Worm (Caenorhabditis elegans): ENCODE data around the gene F26F2.11.

The F26F2.11 gene

ce11 chrV:20555120-20555519 is 40.4 kb downstream of the F26F2.11 start, which contains the start of gene Y38H6C.21:
Y38H6C.21 (minus strand) TSS chrV:20555267.
- no peak for TF ChIP-seq flt-1 (GFP tag; IDR thresholded peaks at IDR 0.05)
- TF ChIP-seq ceh-36 (tag; optimal IDR thresholded peaks at IDR 0.05) = no peak
- no peak for TF ChIP-seq sea-1 (GFP tag; conservative IDR thresholded peaks at IDR 0.05)
- TF ChIP-seq scrt-1 (GFP tag; IDR thresholded peaks at IDR 0.05) = no peak
- no peak for TF ChIP-seq hmbx-1 (tag; optimal IDR thresholded peaks at IDR 0.05)
- no peak for TF ChIP-seq aly-1 (tag; optimal IDR thresholded peaks at IDR 0.05)

ce11 chrV:20552971-20553370 is 42.6 kb downstream of the F26F2.11 start, which contains the start of gene vmo-1:
vmo-1 (minus strand) TSS chrV:20553071.
- TF ChIP-seq tbx-37 (GFP tag; conservative IDR thresholded peaks at IDR 0.05) (no peak), F13C5.2 (tag; optimal IDR thresholded peaks at IDR 0.05) (no peak), hmg-4 (GFP tag; optimal IDR thresholded peaks at IDR 0.05) (no peak), tbx-11 (GFP tag; IDR thresholded peaks at IDR 0.05) (no peak), ceh-13 (GFP tag; optimal IDR thresholded peaks at IDR 0.05) (no peak), sea-1 (GFP tag; conservative IDR thresholded peaks at IDR 0.05) (no peak), ama-1 (optimal IDR thresholded peaks at IDR 0.05) (no peak), ceh-36 (tag; optimal IDR thresholded peaks at IDR 0.05) (no peak), scrt-1 (GFP tag; IDR thresholded peaks at IDR 0.05) (no peak), aly-1 (tag; optimal IDR thresholded peaks at IDR 0.05) (no peak), hnd-1 (tag; optimal IDR thresholded peaks at IDR 0.05) (no peak), ets-7 (tag; optimal IDR thresholded peaks at IDR 0.05) (no peak)

- no peak for TF ChIP-seq tra-4 (tag; optimal IDR thresholded peaks at IDR 0.05)
- no peak for TF ChIP-seq ama-1 (optimal IDR thresholded peaks at IDR 0.05)
- no peak for TF ChIP-seq scrt-1 (GFP tag; IDR thresholded peaks at IDR 0.05)
- TF ChIP-seq flt-1 (GFP tag; IDR thresholded peaks at IDR 0.05) = no peak
- no peak for TF ChIP-seq aly-1 (tag; optimal IDR thresholded peaks at IDR 0.05)
- TF ChIP-seq hnd-1 (tag; optimal IDR thresholded peaks at IDR 0.05) = no peak
- no peak for TF ChIP-seq tbx-11 (GFP tag; IDR thresholded peaks at IDR 0.05)
- TF ChIP-seq tbx-37 (GFP tag; conservative IDR thresholded peaks at IDR 0.05) = no peak
- no peak for TF ChIP-seq sea-1 (GFP tag; conservative IDR thresholded peaks at IDR 0.05)
- TF ChIP-seq B0310.2 (tag; optimal IDR thresholded peaks at IDR 0.05) = no peak
- TF ChIP-seq ceh-13 (GFP tag; optimal IDR thresholded peaks at IDR 0.05) = no peak
- TF ChIP-seq hmg-4 (GFP tag; optimal IDR thresholded peaks at IDR 0.05) = no peak
- no peak for TF ChIP-seq ceh-36 (tag; optimal IDR thresholded peaks at IDR 0.05)
- TF ChIP-seq ets-7 (tag; optimal IDR thresholded peaks at IDR 0.05) = no peak
- TF ChIP-seq F13C5.2 (tag; optimal IDR thresholded peaks at IDR 0.05) = no peak
Measured at ce11 chrV:20551096-20551495, 44.5 kb downstream of the F26F2.11 start, which contains the start of gene Y38H6C.20. Y38H6C.20 (minus strand) TSS chrV:20551196.

- no peak for TF ChIP-seq tra-4 (tag; optimal IDR thresholded peaks at IDR 0.05)
- no peak for TF ChIP-seq flt-1 (GFP tag; IDR thresholded peaks at IDR 0.05)
- TF ChIP-seq pes-1 (GFP tag; IDR thresholded peaks at IDR 0.05) = no peak
- TF ChIP-seq ceh-36 (tag; optimal IDR thresholded peaks at IDR 0.05) = no peak
- TF ChIP-seq hnd-1 (tag; optimal IDR thresholded peaks at IDR 0.05) = no peak
- TF ChIP-seq hmbx-1 (tag; optimal IDR thresholded peaks at IDR 0.05) = no peak
- no peak for TF ChIP-seq ama-1 (optimal IDR thresholded peaks at IDR 0.05)
- no peak for TF ChIP-seq tbx-37 (GFP tag; conservative IDR thresholded peaks at IDR 0.05)
- TF ChIP-seq hmg-4 (GFP tag; optimal IDR thresholded peaks at IDR 0.05) = no peak
- no peak for TF ChIP-seq B0310.2 (tag; optimal IDR thresholded peaks at IDR 0.05)
- no peak for TF ChIP-seq ceh-13 (GFP tag; optimal IDR thresholded peaks at IDR 0.05)
- no peak for TF ChIP-seq ets-7 (tag; optimal IDR thresholded peaks at IDR 0.05)
- TF ChIP-seq F13C5.2 (tag; optimal IDR thresholded peaks at IDR 0.05) = no peak
- TF ChIP-seq tbx-11 (GFP tag; IDR thresholded peaks at IDR 0.05) = no peak
- TF ChIP-seq scrt-1 (GFP tag; IDR thresholded peaks at IDR 0.05) = no peak
- no peak for TF ChIP-seq aly-1 (tag; optimal IDR thresholded peaks at IDR 0.05)
- no peak for TF ChIP-seq sea-1 (GFP tag; conservative IDR thresholded peaks at IDR 0.05)
Measured at ce11 chrV:20547048-20547447, 48.5 kb downstream of the F26F2.11 start, which contains the start of gene Y38H6C.18. Y38H6C.18 (minus strand) TSS chrV:20547148.

ce11 chrV:20545742-20546141 is 49.8 kb downstream of the F26F2.11 start:
- TF ChIP-seq aly-1 (tag; optimal IDR thresholded peaks at IDR 0.05) (no peak), tra-4 (tag; optimal IDR thresholded peaks at IDR 0.05) (no peak), hmbx-1 (tag; optimal IDR thresholded peaks at IDR 0.05) (no peak), tbx-11 (GFP tag; IDR thresholded peaks at IDR 0.05) (no peak)
